Worm (Caenorhabditis elegans) whole organism, L3 larva: ENCODE results near the gene cra-1.

Experiments used
- R02D3.7 ChIP-seq: fragments of 150-350 bp; optimal IDR thresholded peaks from 2 replicates; lab custom pipeline; 2014; ENCODE audit warnings: missing biosample characterization, missing genetic modification characterization
- ZK546.5 ChIP-seq: sonication (generic microtip); optimal IDR thresholded peaks from 2 replicates; lab custom pipeline; 2017; ENCODE audit warnings: missing biosample characterization, missing genetic modification characterization
- aly-2 ChIP-seq: fragments of 150-350 bp; optimal IDR thresholded peaks from 2 replicates; lab custom pipeline; 2014; ENCODE audit warnings: missing biosample characterization, missing genetic modification characterization
- ama-1 ChIP-seq: fragments of 150-350 bp; optimal IDR thresholded peaks from 2 replicates; lab custom pipeline; 2018
- ceh-28 ChIP-seq: fragments of 150-350 bp; optimal IDR thresholded peaks from 2 replicates; lab custom pipeline; 2014; ENCODE audit warnings: missing biosample characterization, missing genetic modification reagents, missing genetic modification characterization
- ceh-82 ChIP-seq: fragments of 150-350 bp; optimal IDR thresholded peaks from 2 replicates; lab custom pipeline; 2014; ENCODE audit warnings: missing biosample characterization, missing genetic modification characterization
- ceh-9 ChIP-seq: sonication (generic microtip); optimal IDR thresholded peaks from 2 replicates; lab custom pipeline; 2018; ENCODE audit warnings: missing biosample characterization, missing genetic modification characterization
- daf-12 ChIP-seq: fragments of 150-350 bp; optimal IDR thresholded peaks from 2 replicates; lab custom pipeline; 2014; ENCODE audit warnings: missing biosample characterization, missing genetic modification reagents, missing genetic modification characterization
- egl-27 ChIP-seq: sonication (generic microtip); optimal IDR thresholded peaks from 4 replicates; lab custom pipeline; 2017; ENCODE audit warnings: missing biosample characterization, missing genetic modification reagents, missing genetic modification characterization
- egl-5 ChIP-seq: fragments of 150-350 bp; optimal IDR thresholded peaks from 2 replicates; lab custom pipeline; 2017; ENCODE audit warnings: missing biosample characterization, missing genetic modification reagents, missing genetic modification characterization, inconsistent platforms
- elt-1 ChIP-seq: fragments of 150-350 bp; optimal IDR thresholded peaks from 2 replicates; lab custom pipeline; 2014; ENCODE audit warnings: missing biosample characterization, missing genetic modification characterization
- elt-2 ChIP-seq: sonication (generic microtip); optimal IDR thresholded peaks from 2 replicates; lab custom pipeline; 2016; ENCODE audit warnings: missing genetic modification reagents, mild to moderate bottlenecking, missing genetic modification characterization, missing compliant biosample characterization
- elt-3 ChIP-seq, 3 experiments: fragments of 150-350 bp in 1 of 3; sonication (generic microtip) in 2 of 3; optimal IDR thresholded peaks; 2 replicates in 2 of 3; 4 replicates in 1 of 3; lab custom pipeline; 2014 to 2017; ENCODE audit warnings: missing biosample characterization in 3 of 3, missing genetic modification characterization in 3 of 3
- eor-1 ChIP-seq, 2 experiments: fragments of 150-350 bp; optimal IDR thresholded peaks; 2 replicates each; lab custom pipeline; 2014 to 2018; ENCODE audit warnings: missing biosample characterization in 2 of 2, missing genetic modification characterization in 2 of 2
- fkh-10 ChIP-seq: sonication (generic microtip); optimal IDR thresholded peaks from 2 replicates; lab custom pipeline; 2017; ENCODE audit warnings: missing biosample characterization, missing genetic modification reagents, missing genetic modification characterization
- fkh-2 ChIP-seq: fragments of 150-350 bp; optimal IDR thresholded peaks from 2 replicates; lab custom pipeline; 2014; ENCODE audit warnings: missing biosample characterization, missing genetic modification reagents, missing genetic modification characterization
- fos-1 ChIP-seq: fragments of 150-350 bp; optimal IDR thresholded peaks from 2 replicates; lab custom pipeline; 2014; ENCODE audit warnings: missing biosample characterization, missing genetic modification characterization
- hmg-11 ChIP-seq: sonication (generic microtip); optimal IDR thresholded peaks from 2 replicates; lab custom pipeline; 2016; ENCODE audit warnings: missing genetic modification characterization, missing compliant biosample characterization
- jun-1 ChIP-seq: fragments of 150-350 bp; optimal IDR thresholded peaks from 2 replicates; lab custom pipeline; 2014; ENCODE audit warnings: missing biosample characterization, missing genetic modification reagents, missing genetic modification characterization
- lin-15B ChIP-seq: fragments of 150-350 bp; optimal IDR thresholded peaks from 2 replicates; lab custom pipeline; 2014; ENCODE audit warnings: missing biosample characterization, missing genetic modification characterization
- lin-39 ChIP-seq: fragments of 150-350 bp; optimal IDR thresholded peaks from 2 replicates; lab custom pipeline; 2018; ENCODE audit warnings: missing biosample characterization, missing genetic modification reagents, missing genetic modification characterization
- lsy-12 ChIP-seq: sonication (generic microtip); optimal IDR thresholded peaks from 2 replicates; lab custom pipeline; 2016; ENCODE audit warnings: mild to moderate bottlenecking, missing genetic modification characterization, missing compliant biosample characterization
- mdl-1 ChIP-seq: fragments of 150-350 bp; optimal IDR thresholded peaks from 2 replicates; lab custom pipeline; 2014; ENCODE audit warnings: missing biosample characterization, missing genetic modification characterization
- mml-1 ChIP-seq: fragments of 150-350 bp; sonication (generic microtip); optimal IDR thresholded peaks from 3 replicates; lab custom pipeline; 2014; ENCODE audit warnings: missing biosample characterization, missing genetic modification characterization
- nfya-1 ChIP-seq: sonication (generic microtip); optimal IDR thresholded peaks from 2 replicates; lab custom pipeline; 2017; ENCODE audit warnings: missing genetic modification characterization, mild to moderate bottlenecking, missing compliant biosample characterization, antibody characterized with exemption, moderate library complexity; ENCODE audit not compliant: insufficient read depth
- nhr-11 ChIP-seq: fragments of 150-350 bp; optimal IDR thresholded peaks from 2 replicates; lab custom pipeline; 2014; ENCODE audit warnings: missing biosample characterization, missing genetic modification characterization
- nhr-12 ChIP-seq: fragments of 150-350 bp; optimal IDR thresholded peaks from 2 replicates; lab custom pipeline; 2014; ENCODE audit warnings: missing biosample characterization, missing genetic modification characterization
- nhr-23 ChIP-seq: fragments of 150-350 bp; optimal IDR thresholded peaks from 2 replicates; lab custom pipeline; 2014; ENCODE audit warnings: missing biosample characterization, missing genetic modification reagents, missing genetic modification characterization
- nhr-237 ChIP-seq: fragments of 150-350 bp; optimal IDR thresholded peaks from 2 replicates; lab custom pipeline; 2014; ENCODE audit warnings: missing biosample characterization, missing genetic modification characterization
- nhr-25 ChIP-seq: sonication (generic microtip); optimal IDR thresholded peaks from 2 replicates; lab custom pipeline; 2017; ENCODE audit warnings: missing biosample characterization, missing genetic modification characterization
- nhr-28 ChIP-seq: fragments of 150-350 bp; optimal IDR thresholded peaks from 2 replicates; lab custom pipeline; 2014; ENCODE audit warnings: missing biosample characterization, missing genetic modification characterization
- nhr-43 ChIP-seq: sonication (generic microtip); optimal IDR thresholded peaks from 2 replicates; lab custom pipeline; 2016; ENCODE audit warnings: mild to moderate bottlenecking, missing genetic modification characterization, missing compliant biosample characterization; ENCODE audit not compliant: poor library complexity, severe bottlenecking
- nhr-67 ChIP-seq: fragments of 150-350 bp; optimal IDR thresholded peaks from 2 replicates; lab custom pipeline; 2014; ENCODE audit warnings: missing biosample characterization, missing genetic modification characterization
- nhr-76 ChIP-seq: fragments of 150-350 bp; sonication (generic microtip); optimal IDR thresholded peaks from 5 replicates; lab custom pipeline; 2014; ENCODE audit warnings: missing biosample characterization, missing genetic modification characterization
- nhr-77 ChIP-seq: fragments of 150-350 bp; optimal IDR thresholded peaks from 2 replicates; lab custom pipeline; 2014; ENCODE audit warnings: missing biosample characterization, missing genetic modification characterization
- pha-4 ChIP-seq: fragments of 150-350 bp; optimal IDR thresholded peaks from 2 replicates; lab custom pipeline; 2014; ENCODE audit warnings: missing biosample characterization, missing genetic modification reagents, missing genetic modification characterization
- pqm-1 ChIP-seq: fragments of 150-350 bp; optimal IDR thresholded peaks from 2 replicates; lab custom pipeline; 2017; ENCODE audit warnings: missing biosample characterization, missing genetic modification characterization, inconsistent platforms
- skn-1 ChIP-seq: fragments of 150-350 bp; optimal IDR thresholded peaks from 2 replicates; lab custom pipeline; 2014; ENCODE audit warnings: missing biosample characterization, missing genetic modification characterization
- snpc-4 ChIP-seq: fragments of 150-350 bp; optimal IDR thresholded peaks from 2 replicates; lab custom pipeline; 2014; ENCODE audit warnings: missing biosample characterization, missing genetic modification characterization
- tbx-2 ChIP-seq: sonication (generic microtip); optimal IDR thresholded peaks from 2 replicates; lab custom pipeline; 2016; ENCODE audit warnings: mild to moderate bottlenecking, missing genetic modification characterization, missing compliant biosample characterization
- unc-39 ChIP-seq: sonication (generic microtip); optimal IDR thresholded peaks from 4 replicates; lab custom pipeline; 2017; ENCODE audit warnings: missing biosample characterization, missing genetic modification characterization
- unc-62 ChIP-seq: fragments of 150-350 bp; sonication (generic microtip); optimal IDR thresholded peaks from 4 replicates; lab custom pipeline; 2014; ENCODE audit warnings: missing biosample characterization, missing genetic modification reagents, missing genetic modification characterization
- zag-1 ChIP-seq: fragments of 150-350 bp; optimal IDR thresholded peaks from 2 replicates; lab custom pipeline; 2014; ENCODE audit warnings: missing biosample characterization, missing genetic modification characterization
- ztf-11 ChIP-seq: fragments of 150-350 bp; optimal IDR thresholded peaks from 2 replicates; lab custom pipeline; 2014; ENCODE audit warnings: missing biosample characterization, missing genetic modification characterization
- ztf-4 ChIP-seq: fragments of 150-350 bp; optimal IDR thresholded peaks from 2 replicates; lab custom pipeline; 2014; ENCODE audit warnings: missing biosample characterization, missing genetic modification characterization

cra-1 gene

DNA sequence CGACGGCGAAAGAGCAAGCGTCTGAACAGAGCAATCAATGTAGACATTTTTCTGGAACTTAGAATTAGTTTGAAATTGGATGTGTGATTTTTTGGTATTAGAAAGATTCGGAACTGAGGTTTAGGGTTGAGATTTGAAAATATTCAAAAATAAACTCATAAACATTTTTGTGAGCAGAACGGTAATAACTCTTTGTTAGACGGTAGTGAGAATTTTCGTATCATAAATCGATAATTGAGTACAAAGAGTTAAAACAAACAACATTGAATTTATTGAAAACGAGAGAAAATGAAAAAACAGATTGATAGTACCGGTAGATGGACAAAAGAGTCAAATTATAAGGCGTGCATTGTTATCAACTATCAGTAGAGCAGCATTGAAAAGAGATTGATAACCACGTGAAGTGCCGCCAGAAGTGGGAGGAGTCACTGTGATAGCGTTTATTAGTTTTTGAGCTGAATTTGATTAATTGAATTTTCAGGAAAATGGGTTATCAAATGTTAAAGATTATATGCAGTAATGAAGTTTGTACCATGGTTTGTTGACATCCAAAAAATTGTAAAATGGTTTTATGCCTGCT lies 49.8 kb downstream of the cra-1 start, which contains the start of gene F28F5.6:
F28F5.6 (minus strand) TSS at position 51 of the 580 bp plus-strand sequence.
- TF ChIP-seq fkh-10 (no peak), R02D3.7 (tag; lab: Kevin White, UChicago) (no peak), pqm-1 (peak; percentile 78), egl-5 (tag; lab: Kevin White, UChicago) (no peak), fkh-2 (tag; lab: Kevin White, UChicago) (no peak), elt-2 (tag; lab: Kevin White, UChicago) (peak; percentile 95), pha-4 (tag; lab: Kevin White, UChicago) (peak; percentile 49), eor-1 (tag; optimal IDR thresholded peaks at IDR 0.05; lab: Kevin White, UChicago) (no peak), ztf-11 (tag; lab: Kevin White, UChicago) (no peak), tbx-2 (tag; lab: Kevin White, UChicago) (no peak), nhr-28 (no peak), unc-39 (no peak), ceh-82 (tag; lab: Kevin White, UChicago) (no peak), ama-1 (no peak), nhr-43 (tag; lab: Kevin White, UChicago) (no peak), lin-15B (tag; lab: Kevin White, UChicago) (no peak), jun-1 (tag; lab: Kevin White, UChicago) (no peak), nhr-12 (tag; lab: Kevin White, UChicago) (no peak), daf-12 (tag; lab: Kevin White, UChicago) (no peak), ZK546.5 (tag; lab: Kevin White, UChicago) (no peak), ceh-28 (tag; lab: Kevin White, UChicago) (peak; percentile 21), mdl-1 (no peak), ztf-4 (tag; lab: Kevin White, UChicago) (no peak), nhr-25 (tag; lab: Kevin White, UChicago) (no peak), mml-1 (no peak), nhr-77 (tag; lab: Kevin White, UChicago) (no peak), nhr-67 (tag; lab: Kevin White, UChicago) (no peak), skn-1 (tag; lab: Kevin White, UChicago) (peak; percentile 50), ceh-9 (tag; lab: Kevin White, UChicago) (no peak), aly-2 (no peak), nhr-23 (no peak), lsy-12 (no peak), hmg-11 (tag; lab: Kevin White, UChicago) (no peak), nfya-1 (no peak), nhr-76 (no peak), elt-1 (tag; lab: Kevin White, UChicago) (no peak), snpc-4 (tag; lab: Kevin White, UChicago) (no peak), lin-39 (tag; lab: Kevin White, UChicago) (no peak), elt-3 (tag; optimal IDR thresholded peaks at IDR 0.05; lab: Kevin White, UChicago) (no peak), nhr-237 (tag; lab: Kevin White, UChicago) (no peak), nhr-11 (tag; lab: Kevin White, UChicago) (no peak), unc-62 (GFP tag; lab: Kevin White, UChicago) (no peak), egl-27 (tag; lab: Kevin White, UChicago) (no peak)

DNA sequence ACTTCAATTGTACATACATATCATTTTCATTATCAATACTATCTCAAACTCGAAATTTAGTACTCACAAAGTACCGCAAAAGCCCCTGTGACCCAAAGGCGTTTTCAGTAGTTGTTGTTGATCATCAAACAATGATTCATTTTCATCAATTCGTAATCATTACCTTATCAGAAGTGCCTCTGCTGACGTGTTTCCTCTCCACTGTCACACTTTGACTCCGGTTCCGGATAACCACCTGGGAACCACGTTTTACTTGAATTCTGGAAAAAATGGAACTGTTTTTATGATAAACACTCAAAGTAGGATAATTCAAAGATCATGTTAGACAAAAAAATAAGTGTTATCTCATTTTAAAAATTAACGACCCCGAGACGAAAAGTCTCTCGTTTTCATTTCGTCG lies 51.2 kb downstream of the cra-1 start:
- peak; percentile 84 for TF ChIP-seq elt-2 (tag; lab: Kevin White, UChicago)
- no peak for TF ChIP-seq nhr-11 (tag; lab: Kevin White, UChicago)
- peak; percentile 71 for TF ChIP-seq pqm-1
- no peak for TF ChIP-seq nhr-76
- TF ChIP-seq nhr-25 (tag; lab: Kevin White, UChicago): no peak
- TF ChIP-seq zag-1 (tag; lab: Kevin White, UChicago): no peak
- TF ChIP-seq lin-39 (tag; lab: Kevin White, UChicago): no peak
- TF ChIP-seq snpc-4 (tag; lab: Kevin White, UChicago): no peak
- TF ChIP-seq fkh-10: no peak
- peak; percentile 9 for TF ChIP-seq pha-4 (tag; lab: Kevin White, UChicago)
- no peak for TF ChIP-seq fos-1 (tag; lab: Kevin White, UChicago)
- TF ChIP-seq egl-5 (tag; lab: Kevin White, UChicago): no peak
- TF ChIP-seq eor-1 (tag; optimal IDR thresholded peaks at IDR 0.05; lab: Kevin White, UChicago): no peak
- no peak for TF ChIP-seq nfya-1
- no peak for TF ChIP-seq daf-12 (tag; lab: Kevin White, UChicago)
- TF ChIP-seq elt-1 (tag; lab: Kevin White, UChicago): no peak
